Fruit fly (Drosophila melanogaster) whole organism, adult: Measurements from ENCODE around the gene Charon.

Experiments used
- CG1620 ChIP-seq: fragments of 200-800 bp; sonication (Bioruptor generic); optimal IDR thresholded peaks from 2 replicates; lab custom pipeline; 2016; ENCODE audit warnings: missing biosample characterization, missing genetic modification characterization
- CG7101 ChIP-seq: fragments of 200-800 bp; sonication (Bioruptor generic); optimal IDR thresholded peaks from 2 replicates; lab custom pipeline; 2018; ENCODE audit warnings: missing biosample characterization, mild to moderate bottlenecking, missing genetic modification characterization, moderate library complexity
- Mnt ChIP-seq: fragments of 200-800 bp; sonication (Bioruptor generic); optimal IDR thresholded peaks from 2 replicates; lab custom pipeline; 2016; ENCODE audit warnings: missing biosample characterization, mild to moderate bottlenecking, missing genetic modification characterization

dm6 chr2L:1217033-1217612 lies 44.5 kb upstream of the Charon start:
- TF ChIP-seq CG1620 (GFP tag; lab: Kevin White, UChicago) = no peak
- TF ChIP-seq Mnt = no peak
- no peak for TF ChIP-seq CG7101 (tag; lab: Kevin White, UChicago)
